Worm (Caenorhabditis elegans) whole organism, L2 larva: Measurements from ENCODE around the gene C07H6.9.

Source experiments
- C34F6.9 ChIP-seq: fragments of 150-350 bp; optimal IDR thresholded peaks from 2 replicates; lab custom pipeline; 2014; ENCODE audit warnings: missing biosample characterization, missing genetic modification characterization
- F13H6.1 ChIP-seq: sonication (generic microtip); optimal IDR thresholded peaks from 2 replicates; lab custom pipeline; 2016; ENCODE audit warnings: missing genetic modification characterization, missing compliant biosample characterization
- R02D3.7 ChIP-seq: fragments of 150-350 bp; optimal IDR thresholded peaks from 2 replicates; lab custom pipeline; 2014; ENCODE audit warnings: missing biosample characterization, missing genetic modification characterization
- Y55F3AM.14 ChIP-seq: fragments of 200-800 bp; sonication (Bioruptor generic); optimal IDR thresholded peaks from 2 replicates; lab custom pipeline; 2018; ENCODE audit warnings: mild to moderate bottlenecking, missing genetic modification characterization, missing compliant biosample characterization
- ZK546.5 ChIP-seq: sonication (generic microtip); optimal IDR thresholded peaks from 2 replicates; lab custom pipeline; 2017; ENCODE audit warnings: missing biosample characterization, missing genetic modification characterization
- alr-1 ChIP-seq: fragments of 150-350 bp; optimal IDR thresholded peaks from 2 replicates; lab custom pipeline; 2014; ENCODE audit warnings: missing biosample characterization, missing genetic modification characterization
- aly-2 ChIP-seq: fragments of 150-350 bp; optimal IDR thresholded peaks from 2 replicates; lab custom pipeline; 2014; ENCODE audit warnings: missing biosample characterization, missing genetic modification characterization
- ama-1 ChIP-seq: fragments of 150-350 bp; optimal IDR thresholded peaks from 2 replicates; lab custom pipeline; 2018; ENCODE audit warnings: inconsistent platforms
- blmp-1 ChIP-seq: sonication (generic microtip); optimal IDR thresholded peaks from 2 replicates; lab custom pipeline; 2017; ENCODE audit warnings: missing genetic modification characterization, mild to moderate bottlenecking, missing compliant biosample characterization, antibody characterized with exemption, moderate library complexity; ENCODE audit not compliant: insufficient read depth
- ceh-16 ChIP-seq: fragments of 150-350 bp; optimal IDR thresholded peaks from 2 replicates; lab custom pipeline; 2014; ENCODE audit warnings: missing biosample characterization, missing genetic modification characterization
- ceh-82 ChIP-seq: fragments of 150-350 bp; optimal IDR thresholded peaks from 2 replicates; lab custom pipeline; 2014; ENCODE audit warnings: missing biosample characterization, missing genetic modification characterization
- crh-2 ChIP-seq: sonication (generic microtip); optimal IDR thresholded peaks from 2 replicates; lab custom pipeline; 2017; ENCODE audit warnings: missing biosample characterization, missing genetic modification characterization
- dmd-4 ChIP-seq: sonication (generic microtip); optimal IDR thresholded peaks from 2 replicates; lab custom pipeline; 2017; ENCODE audit warnings: missing biosample characterization, missing genetic modification characterization
- egl-27 ChIP-seq: sonication (generic microtip); optimal IDR thresholded peaks from 3 replicates; lab custom pipeline; 2017; ENCODE audit warnings: missing biosample characterization, missing genetic modification reagents, missing genetic modification characterization
- elt-1 ChIP-seq: fragments of 150-350 bp; optimal IDR thresholded peaks from 2 replicates; lab custom pipeline; 2014; ENCODE audit warnings: missing biosample characterization, missing genetic modification characterization
- elt-3 ChIP-seq: sonication (generic microtip); optimal IDR thresholded peaks from 2 replicates; lab custom pipeline; 2017; ENCODE audit warnings: missing biosample characterization, missing genetic modification characterization
- fos-1 ChIP-seq: fragments of 150-350 bp; optimal IDR thresholded peaks from 2 replicates; lab custom pipeline; 2014; ENCODE audit warnings: missing biosample characterization, missing genetic modification characterization
- gmeb-1 ChIP-seq: fragments of 150-350 bp; optimal IDR thresholded peaks from 2 replicates; lab custom pipeline; 2014; ENCODE audit warnings: missing biosample characterization, missing genetic modification characterization
- lin-11 ChIP-seq: fragments of 150-350 bp; sonication (generic microtip); optimal IDR thresholded peaks from 2 replicates; lab custom pipeline; 2014; ENCODE audit warnings: missing biosample characterization, missing genetic modification characterization, inconsistent platforms, mixed read lengths
- lin-13 ChIP-seq: fragments of 150-350 bp; optimal IDR thresholded peaks from 2 replicates; lab custom pipeline; 2014; ENCODE audit warnings: missing biosample characterization, missing genetic modification reagents, missing genetic modification characterization
- lin-39 ChIP-seq: fragments of 150-350 bp; optimal IDR thresholded peaks from 2 replicates; lab custom pipeline; 2014; ENCODE audit warnings: missing biosample characterization, missing genetic modification reagents, missing genetic modification characterization
- lsy-2 ChIP-seq, 2 experiments: fragments of 150-350 bp in 1 of 2; sonication (generic microtip) in 1 of 2; optimal IDR thresholded peaks; 2 replicates each; lab custom pipeline; 2014 to 2017; ENCODE audit warnings: missing biosample characterization in 2 of 2, missing genetic modification characterization in 2 of 2
- mab-5 ChIP-seq: fragments of 150-350 bp; optimal IDR thresholded peaks from 2 replicates; lab custom pipeline; 2014; ENCODE audit warnings: missing biosample characterization, missing genetic modification characterization
- mbf-1 ChIP-seq: sonication (generic microtip); optimal IDR thresholded peaks from 2 replicates; lab custom pipeline; 2017; ENCODE audit warnings: missing biosample characterization, missing genetic modification characterization
- mdl-1 ChIP-seq, 2 experiments: fragments of 150-350 bp in 1 of 2; sonication (generic microtip) in 1 of 2; optimal IDR thresholded peaks; 2 replicates each; lab custom pipeline; 2017; ENCODE audit warnings: missing biosample characterization in 2 of 2, missing genetic modification characterization in 2 of 2
- nhr-10 ChIP-seq: sonication (generic microtip); optimal IDR thresholded peaks from 2 replicates; lab custom pipeline; 2017; ENCODE audit warnings: missing biosample characterization, missing genetic modification characterization
- nhr-11 ChIP-seq: fragments of 150-350 bp; optimal IDR thresholded peaks from 2 replicates; lab custom pipeline; 2014; ENCODE audit warnings: missing biosample characterization, missing genetic modification characterization
- nhr-12 ChIP-seq: fragments of 150-350 bp; optimal IDR thresholded peaks from 2 replicates; lab custom pipeline; 2014; ENCODE audit warnings: missing biosample characterization, missing genetic modification characterization
- nhr-129 ChIP-seq: fragments of 150-350 bp; optimal IDR thresholded peaks from 2 replicates; lab custom pipeline; 2014; ENCODE audit warnings: missing biosample characterization, missing genetic modification characterization
- nhr-21 ChIP-seq: fragments of 150-350 bp; optimal IDR thresholded peaks from 2 replicates; lab custom pipeline; 2014; ENCODE audit warnings: missing biosample characterization, missing genetic modification characterization
- nhr-23 ChIP-seq: fragments of 150-350 bp; optimal IDR thresholded peaks from 2 replicates; lab custom pipeline; 2014; ENCODE audit warnings: missing biosample characterization, missing genetic modification reagents, missing genetic modification characterization
- nhr-237 ChIP-seq: fragments of 150-350 bp; optimal IDR thresholded peaks from 2 replicates; lab custom pipeline; 2014; ENCODE audit warnings: missing biosample characterization, missing genetic modification characterization
- nhr-25 ChIP-seq: fragments of 150-350 bp; sonication (generic microtip); optimal IDR thresholded peaks from 3 replicates; lab custom pipeline; 2014; ENCODE audit warnings: missing biosample characterization, missing genetic modification characterization
- nhr-6 ChIP-seq: fragments of 150-350 bp; optimal IDR thresholded peaks from 2 replicates; lab custom pipeline; 2014; ENCODE audit warnings: missing biosample characterization, missing genetic modification characterization
- nhr-77 ChIP-seq: fragments of 150-350 bp; optimal IDR thresholded peaks from 2 replicates; lab custom pipeline; 2014; ENCODE audit warnings: missing biosample characterization, missing genetic modification characterization
- peb-1 ChIP-seq: fragments of 150-350 bp; optimal IDR thresholded peaks from 2 replicates; lab custom pipeline; 2014; ENCODE audit warnings: missing biosample characterization, missing genetic modification characterization
- sem-4 ChIP-seq: fragments of 150-350 bp; optimal IDR thresholded peaks from 2 replicates; lab custom pipeline; 2014; ENCODE audit warnings: missing biosample characterization, missing genetic modification reagents, missing genetic modification characterization
- skn-1 ChIP-seq: sonication (generic microtip); optimal IDR thresholded peaks from 2 replicates; lab custom pipeline; 2017; ENCODE audit warnings: missing biosample characterization, missing genetic modification characterization
- sma-3 ChIP-seq: sonication (generic microtip); optimal IDR thresholded peaks from 2 replicates; lab custom pipeline; 2016; ENCODE audit warnings: missing genetic modification reagents, missing genetic modification characterization, missing compliant biosample characterization
- sma-9 ChIP-seq, 2 experiments: fragments of 150-350 bp in 1 of 2; sonication (generic microtip) in 1 of 2; optimal IDR thresholded peaks; 2 replicates each; lab custom pipeline; 2014 to 2016; ENCODE audit warnings: missing genetic modification characterization in 2 of 2, mild to moderate bottlenecking in 1 of 2, missing biosample characterization in 1 of 2, missing compliant biosample characterization in 1 of 2, missing genetic modification reagents in 1 of 2, moderate library complexity in 1 of 2
- snpc-4 ChIP-seq: fragments of 150-350 bp; optimal IDR thresholded peaks from 2 replicates; lab custom pipeline; 2014; ENCODE audit warnings: missing biosample characterization, missing genetic modification characterization
- unc-39 ChIP-seq: fragments of 150-350 bp; optimal IDR thresholded peaks from 2 replicates; lab custom pipeline; 2014; ENCODE audit warnings: missing biosample characterization, missing genetic modification characterization
- unc-55 ChIP-seq: fragments of 150-350 bp; sonication (generic microtip); optimal IDR thresholded peaks from 3 replicates; lab custom pipeline; 2014; ENCODE audit warnings: missing biosample characterization, missing genetic modification reagents, missing genetic modification characterization
- unc-62 ChIP-seq: fragments of 150-350 bp; optimal IDR thresholded peaks from 2 replicates; lab custom pipeline; 2014; ENCODE audit warnings: missing biosample characterization, missing genetic modification reagents, missing genetic modification characterization
- zag-1 ChIP-seq: fragments of 150-350 bp; optimal IDR thresholded peaks from 2 replicates; lab custom pipeline; 2014; ENCODE audit warnings: missing biosample characterization, missing genetic modification characterization
- ztf-1 ChIP-seq: fragments of 200-800 bp; sonication (Bioruptor generic); conservative IDR thresholded peaks from 2 replicates; pipeline ENCODE4 v1.3.6; 2022; ENCODE audit warnings: missing genetic modification characterization, missing compliant biosample characterization
- ztf-11 ChIP-seq: sonication (generic microtip); optimal IDR thresholded peaks from 2 replicates; lab custom pipeline; 2017; ENCODE audit warnings: missing biosample characterization, missing genetic modification characterization
- ztf-4 ChIP-seq: fragments of 150-350 bp; optimal IDR thresholded peaks from 2 replicates; lab custom pipeline; 2014; ENCODE audit warnings: missing biosample characterization, missing genetic modification characterization

C07H6.9 gene

ce11 chrIII:7499421-7499902 lies at the start of gene C07H6.9, which contains the start of gene sap-140:
C07H6.9 (minus strand) TSS chrIII:7499471.
sap-140 (plus strand) TSS chrIII:7499738.
- TF ChIP-seq skn-1 (tag; lab: Kevin White, UChicago) (no peak), egl-27 (tag; lab: Kevin White, UChicago) (no peak), nhr-23 (no peak), C34F6.9 (tag; lab: Kevin White, UChicago) (peak; percentile 93), nhr-21 (peak; percentile 63), sma-3 (GFP tag; lab: Kevin White, UChicago) (peak; percentile 73), lin-39 (tag; lab: Kevin White, UChicago) (no peak), ztf-4 (tag; lab: Kevin White, UChicago) (peak; percentile 37), nhr-6 (tag; lab: Kevin White, UChicago) (peak; percentile 5), F13H6.1 (tag; lab: Kevin White, UChicago) (peak; percentile 77), ceh-82 (tag; lab: Kevin White, UChicago) (no peak), nhr-10 (tag; lab: Kevin White, UChicago) (peak; percentile 42), gmeb-1 (tag; lab: Kevin White, UChicago) (peak; percentile 92), zag-1 (tag; lab: Kevin White, UChicago) (no peak), nhr-77 (tag; lab: Kevin White, UChicago) (no peak), dmd-4 (tag; lab: Kevin White, UChicago) (no peak), unc-62 (GFP tag; lab: Kevin White, UChicago) (no peak), lin-13 (GFP tag; lab: Kevin White, UChicago) (peak; percentile 90), sem-4 (tag; lab: Kevin White, UChicago) (peak; percentile 19), alr-1 (tag; lab: Kevin White, UChicago) (no peak), lin-11 (tag; lab: Kevin White, UChicago) (peak; percentile 58), aly-2 (tag; lab: Kevin White, UChicago) (no peak), R02D3.7 (tag; lab: Kevin White, UChicago) (peak; percentile 8), crh-2 (tag; lab: Kevin White, UChicago) (peak; percentile 87), ZK546.5 (tag; lab: Kevin White, UChicago) (no peak), peb-1 (tag; lab: Kevin White, UChicago) (no peak), Y55F3AM.14 (GFP tag; lab: Kevin White, UChicago) (no peak), sma-9 (GFP tag; optimal IDR thresholded peaks at IDR 0.05; lab: Kevin White, UChicago) (peak; percentile 82), sma-9 (tag; optimal IDR thresholded peaks at IDR 0.05; lab: Kevin White, UChicago) (no peak), blmp-1 (tag; lab: Kevin White, UChicago) (no peak), nhr-237 (tag; lab: Kevin White, UChicago) (no peak), mbf-1 (no peak), ztf-11 (tag; lab: Kevin White, UChicago) (no peak), mdl-1 (tag; optimal IDR thresholded peaks at IDR 0.05; lab: Kevin White, UChicago) (peak in 1 of 2 experiments; percentile 4), ceh-16 (tag; lab: Kevin White, UChicago) (no peak), mab-5 (tag; lab: Kevin White, UChicago) (peak; percentile 32), nhr-11 (tag; lab: Kevin White, UChicago) (no peak), elt-1 (tag; lab: Kevin White, UChicago) (no peak), ztf-1 (GFP tag; lab: Robert Waterston, UW) (no peak), nhr-25 (tag; lab: Kevin White, UChicago) (peak; percentile 74), snpc-4 (tag; lab: Kevin White, UChicago) (peak; percentile 54), unc-39 (tag; lab: Kevin White, UChicago) (no peak), elt-3 (tag; lab: Kevin White, UChicago) (no peak), fos-1 (tag; lab: Kevin White, UChicago) (peak; percentile 53), nhr-12 (tag; lab: Kevin White, UChicago) (no peak), nhr-129 (tag; lab: Kevin White, UChicago) (peak; percentile 53), lsy-2 (tag; optimal IDR thresholded peaks at IDR 0.05; lab: Kevin White, UChicago) (peak; percentile 84 to 91), unc-55 (peak; percentile 83), ama-1 (lab: Kevin White, UChicago) (peak; percentile 50)
